Worm (Caenorhabditis elegans) whole organism, late embryonic: ENCODE measurements around the gene M01H9.3.

ENCODE experiments used
- che-1 ChIP-seq: sonication (generic microtip); optimal IDR thresholded peaks from 2 replicates; lab custom pipeline; 2016; ENCODE audit warnings: mild to moderate bottlenecking, missing genetic modification characterization, missing compliant biosample characterization
- sdc-2 ChIP-seq: sonication (generic microtip); optimal IDR thresholded peaks from 2 replicates; lab custom pipeline; 2016; ENCODE audit warnings: missing genotype, missing genetic modification characterization, missing compliant biosample characterization

- TF ChIP-seq sdc-2 (tag; lab: Kevin White, UChicago): no peak
- TF ChIP-seq che-1 (tag; lab: Kevin White, UChicago): no peak
Observed at ce11 chrIV:4484555-4484954, 7.7 kb upstream of the M01H9.3 start.
